Worm (Caenorhabditis elegans) whole organism, midembryonic: ENCODE measurements around the gene Y116A8C.463.

Experiments
- T22C8.4 ChIP-seq: fragments of 200-800 bp; sonication (Bioruptor generic); IDR thresholded peaks from 2 replicates; pipeline ENCODE4 v1.3.6; 2022; ENCODE audit warnings: missing genetic modification characterization, missing compliant biosample characterization
- flt-1 ChIP-seq: fragments of 200-800 bp; sonication (Bioruptor generic); IDR thresholded peaks from 2 replicates; pipeline ENCODE4 v1.3.6; 2022; ENCODE audit warnings: missing genetic modification characterization, missing compliant biosample characterization
- ztf-23 ChIP-seq: fragments of 200-800 bp; sonication (Bioruptor generic); IDR thresholded peaks from 2 replicates; pipeline ENCODE4 v1.3.6; 2022; ENCODE audit warnings: missing genetic modification reagents, missing genetic modification characterization, missing compliant biosample characterization
- ztf-29 ChIP-seq: fragments of 200-800 bp; sonication (Bioruptor generic); IDR thresholded peaks from 2 replicates; pipeline ENCODE4 v1.3.6; 2022; ENCODE audit warnings: missing genetic modification reagents, missing genetic modification characterization, missing compliant biosample characterization

ce11 chrIV:16898205-16898604, 21.3 kb upstream of the Y116A8C.463 start:
- no peak for TF ChIP-seq flt-1 (GFP tag; lab: Robert Waterston, UW)
- no peak for TF ChIP-seq ztf-23 (GFP tag; lab: Robert Waterston, UW)
- no peak for TF ChIP-seq ztf-29 (GFP tag; lab: Robert Waterston, UW)
- no peak for TF ChIP-seq T22C8.4 (GFP tag; lab: Robert Waterston, UW)
